Fruit fly (Drosophila melanogaster) whole organism, prepupa: ENCODE results near the gene CG15177.

ENCODE experiments used
- Blimp-1 ChIP-seq: fragments of 200-800 bp; sonication (Bioruptor generic); optimal IDR thresholded peaks from 3 replicates; lab custom pipeline; 2017; ENCODE audit warnings: missing biosample characterization, missing genetic modification characterization, mild to moderate bottlenecking, moderate library complexity, missing genetic modification reagents
- CG11762 ChIP-seq: fragments of 200-800 bp; sonication (Bioruptor generic); optimal IDR thresholded peaks from 3 replicates; lab custom pipeline; 2016; ENCODE audit warnings: missing biosample characterization, missing genetic modification characterization; ENCODE audit not compliant: insufficient read depth
- CG1621 ChIP-seq: fragments of 200-800 bp; sonication (Bioruptor generic); optimal IDR thresholded peaks from 3 replicates; lab custom pipeline; 2018; ENCODE audit warnings: missing biosample characterization, mild to moderate bottlenecking, missing genetic modification characterization
- CG16779 ChIP-seq: fragments of 200-800 bp; sonication (Bioruptor generic); optimal IDR thresholded peaks from 3 replicates; lab custom pipeline; 2017; ENCODE audit warnings: missing biosample characterization, mild to moderate bottlenecking, missing genetic modification characterization
- CG6854 ChIP-seq: fragments of 200-800 bp; sonication (Bioruptor generic); optimal IDR thresholded peaks from 2 replicates; lab custom pipeline; 2017; ENCODE audit warnings: missing biosample characterization, mild to moderate bottlenecking, missing genetic modification characterization
- CG8119 ChIP-seq: fragments of 200-800 bp; sonication (Bioruptor generic); IDR thresholded peaks from 3 replicates; pipeline ENCODE4 v1.3.6; 2022; ENCODE audit warnings: missing biosample characterization, missing genetic modification characterization
- CG9139 ChIP-seq: fragments of 200-800 bp; sonication (Bioruptor generic); optimal IDR thresholded peaks from 3 replicates; lab custom pipeline; 2017; ENCODE audit warnings: missing biosample characterization, mild to moderate bottlenecking, missing genetic modification characterization
- Eip93F ChIP-seq: fragments of 200-800 bp; sonication (Bioruptor generic); optimal IDR thresholded peaks from 2 replicates; lab custom pipeline; 2016; ENCODE audit warnings: missing biosample characterization, mild to moderate bottlenecking, missing genetic modification characterization
- Sox102F ChIP-seq: fragments of 200-800 bp; sonication (Bioruptor generic); optimal IDR thresholded peaks from 2 replicates; lab custom pipeline; 2016; ENCODE audit warnings: missing biosample characterization, mild to moderate bottlenecking, missing genetic modification characterization
- Sox14 ChIP-seq: fragments of 200-800 bp; sonication (Bioruptor generic); optimal IDR thresholded peaks from 3 replicates; lab custom pipeline; 2016; ENCODE audit warnings: missing biosample characterization, missing genetic modification characterization
- cyc ChIP-seq: fragments of 200-800 bp; sonication (Bioruptor generic); optimal IDR thresholded peaks from 3 replicates; lab custom pipeline; 2016; ENCODE audit warnings: missing biosample characterization, missing genetic modification characterization
- esn ChIP-seq: fragments of 200-800 bp; sonication (Bioruptor generic); optimal IDR thresholded peaks from 2 replicates; lab custom pipeline; 2016; ENCODE audit warnings: missing biosample characterization, mild to moderate bottlenecking, missing genetic modification characterization, moderate library complexity
- fd59A ChIP-seq: fragments of 200-800 bp; sonication (Bioruptor generic); optimal IDR thresholded peaks from 2 replicates; lab custom pipeline; 2017; ENCODE audit warnings: missing biosample characterization, mild to moderate bottlenecking, missing genetic modification characterization, missing genetic modification reagents
- spab ChIP-seq: fragments of 200-800 bp; sonication (Bioruptor generic); optimal IDR thresholded peaks from 2 replicates; lab custom pipeline; 2017; ENCODE audit warnings: missing biosample characterization, mild to moderate bottlenecking, missing genetic modification characterization, missing genetic modification reagents

- TF ChIP-seq cyc (GFP tag; lab: Kevin White, UChicago) (no peak), CG1621 (tag; lab: Kevin White, UChicago) (no peak), Eip93F (GFP tag; lab: Kevin White, UChicago) (no peak), fd59A (GFP tag; lab: Kevin White, UChicago) (no peak), esn (GFP tag; lab: Kevin White, UChicago) (no peak), Blimp-1 (GFP tag; lab: Kevin White, UChicago) (no peak), Sox14 (GFP tag; lab: Kevin White, UChicago) (no peak), CG9139 (no peak), Sox102F (no peak), CG8119 (GFP tag; lab: Robert Waterston, UW) (no peak), CG11762 (GFP tag; lab: Kevin White, UChicago) (no peak), CG6854 (GFP tag; lab: Kevin White, UChicago) (no peak), CG16779 (tag; lab: Kevin White, UChicago) (no peak), spab (GFP tag; lab: Kevin White, UChicago) (no peak)
Observed at dm6 chr3R:6663289-6663666, 34.2 kb upstream of the CG15177 start.
